Fruit fly (Drosophila melanogaster) whole organism, pupa: ENCODE data around the gene comm3.

Experiments
- CG10348 ChIP-seq: fragments of 200-800 bp; sonication (Bioruptor generic); IDR thresholded peaks from 2 replicates; pipeline ENCODE4 v1.3.6; 2022; ENCODE audit warnings: missing biosample characterization, missing genetic modification characterization
- CG14655 ChIP-seq: fragments of 200-800 bp; sonication (Bioruptor generic); optimal IDR thresholded peaks from 3 replicates; lab custom pipeline; 2017; ENCODE audit warnings: mild to moderate bottlenecking, missing biosample characterization, missing genetic modification reagents, missing genetic modification characterization
- CG34367 ChIP-seq: fragments of 200-800 bp; sonication (Bioruptor generic); optimal IDR thresholded peaks from 2 replicates; lab custom pipeline; 2018; ENCODE audit warnings: missing biosample characterization, mild to moderate bottlenecking, missing genetic modification characterization
- CG4496 ChIP-seq: fragments of 200-800 bp; sonication (Bioruptor generic); IDR thresholded peaks from 3 replicates; pipeline ENCODE4 v1.3.6; 2022; ENCODE audit warnings: missing biosample characterization, missing genetic modification characterization
- CG8159 ChIP-seq: fragments of 200-800 bp; sonication (Bioruptor generic); optimal IDR thresholded peaks from 3 replicates; lab custom pipeline; 2018; ENCODE audit warnings: missing biosample characterization, mild to moderate bottlenecking, missing genetic modification characterization, moderate library complexity
- CG8301 ChIP-seq: fragments of 200-800 bp; sonication (Bioruptor generic); optimal IDR thresholded peaks from 2 replicates; lab custom pipeline; 2018; ENCODE audit warnings: missing biosample characterization, mild to moderate bottlenecking, missing genetic modification characterization
- CG9948 ChIP-seq: fragments of 200-800 bp; sonication (Bioruptor generic); optimal IDR thresholded peaks from 2 replicates; lab custom pipeline; 2018; ENCODE audit warnings: missing biosample characterization, mild to moderate bottlenecking, missing genetic modification characterization, moderate library complexity
- D1 ChIP-seq: fragments of 200-800 bp; sonication (Bioruptor generic); optimal IDR thresholded peaks from 2 replicates; lab custom pipeline; 2018; ENCODE audit warnings: missing biosample characterization, mild to moderate bottlenecking, missing genetic modification characterization, moderate library complexity
- EcR ChIP-seq: fragments of 200-800 bp; sonication (Bioruptor generic); optimal IDR thresholded peaks from 3 replicates; lab custom pipeline; 2019; ENCODE audit warnings: missing biosample characterization, missing genetic modification characterization, mild to moderate bottlenecking, moderate library complexity, missing genetic modification reagents
- Pif1A ChIP-seq: fragments of 200-800 bp; sonication (Bioruptor generic); optimal IDR thresholded peaks from 3 replicates; lab custom pipeline; 2016; ENCODE audit warnings: missing biosample characterization, missing genetic modification characterization
- Pif1B ChIP-seq: fragments of 200-800 bp; sonication (Bioruptor generic); optimal IDR thresholded peaks from 3 replicates; lab custom pipeline; 2016; ENCODE audit warnings: missing biosample characterization, missing genetic modification characterization
- gl ChIP-seq: fragments of 200-800 bp; sonication (Bioruptor generic); optimal IDR thresholded peaks from 2 replicates; lab custom pipeline; 2018; ENCODE audit warnings: missing biosample characterization, mild to moderate bottlenecking, missing genetic modification characterization
- rn ChIP-seq: fragments of 200-800 bp; sonication (Bioruptor generic); IDR thresholded peaks from 2 replicates; pipeline ENCODE4 v1.3.6; 2022; ENCODE audit warnings: missing biosample characterization, missing genetic modification characterization

- TF ChIP-seq CG34367 = no peak
- TF ChIP-seq D1 (tag; lab: Kevin White, UChicago) = no peak
- no peak for TF ChIP-seq rn (GFP tag; lab: Robert Waterston, UW)
- TF ChIP-seq gl (tag; lab: Kevin White, UChicago) = no peak
- TF ChIP-seq CG14655 = no peak
- no peak for TF ChIP-seq Pif1B (GFP tag; lab: Kevin White, UChicago)
- no peak for TF ChIP-seq Pif1A (GFP tag; lab: Kevin White, UChicago)
- no peak for TF ChIP-seq CG10348 (GFP tag; lab: Robert Waterston, UW)
- TF ChIP-seq EcR = no peak
- no peak for TF ChIP-seq CG9948
- no peak for TF ChIP-seq CG8159 (tag; lab: Kevin White, UChicago)
- TF ChIP-seq CG4496 (GFP tag; lab: Robert Waterston, UW) = no peak
- TF ChIP-seq CG8301 = no peak
These were observed 47.5 kb downstream of the comm3 start for dm6 chr3L:15600051-15600450.
